Worm (Caenorhabditis elegans): ENCODE data around the gene ced-6.

DNA sequence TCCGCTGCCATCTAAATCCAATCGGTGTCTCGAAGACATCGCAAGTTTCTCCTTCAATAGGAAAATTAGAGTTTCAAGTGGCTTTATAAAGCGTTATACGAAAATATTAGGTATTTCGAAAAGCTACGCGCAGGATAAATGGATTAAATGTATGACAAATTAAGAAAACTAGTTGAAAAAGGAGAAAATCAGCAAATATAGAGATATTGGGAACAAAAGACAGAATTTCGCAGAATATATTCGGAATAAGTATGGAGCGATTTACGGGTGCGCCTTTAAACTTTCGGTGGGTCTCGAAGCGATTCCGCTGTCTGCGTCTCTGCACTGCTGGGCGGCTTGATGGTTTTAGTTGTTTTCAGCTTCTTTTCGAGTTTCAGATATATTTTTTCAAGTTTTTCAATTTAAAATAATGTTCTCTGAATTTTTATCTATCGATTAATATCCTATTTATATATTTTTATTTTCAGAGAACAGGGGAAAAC lies 3.9 kb upstream of the ced-6 start, which contains the start of the genes ddx-15 and ucr-1:
- TF ChIP-seq nhr-102 (tag; optimal IDR thresholded peaks at IDR 0.05): no peak
- TF ChIP-seq mdl-1 (tag; optimal IDR thresholded peaks at IDR 0.05): no peak
- TF ChIP-seq zag-1 (tag; optimal IDR thresholded peaks at IDR 0.05): no peak
- TF ChIP-seq skn-1 (tag; optimal IDR thresholded peaks at IDR 0.05): no peak
- no peak for TF ChIP-seq nhr-10 (tag; optimal IDR thresholded peaks at IDR 0.05)

All from whole organism, L4 larva.